Worm (Caenorhabditis elegans): ENCODE results near the gene K10H10.12.

The K10H10.12 gene

DNA sequence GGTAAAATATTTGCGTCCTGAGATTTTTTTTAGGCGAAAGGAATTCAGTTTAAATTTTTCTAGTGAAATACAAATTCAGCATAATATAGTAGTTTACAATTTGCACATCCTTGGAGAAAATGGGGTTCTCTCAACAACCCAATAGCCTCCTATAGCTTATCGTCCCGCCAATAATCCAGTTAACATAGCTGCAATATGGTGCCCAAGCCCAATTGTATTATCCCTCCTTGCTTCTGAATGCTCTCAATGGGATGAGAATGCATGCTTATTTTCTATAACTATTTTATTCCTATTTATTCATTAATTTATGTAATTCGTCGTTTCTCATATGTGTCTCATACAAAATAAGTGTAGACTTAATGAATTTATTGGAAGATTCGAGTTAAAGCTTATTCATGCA, 36.1 kb downstream of the K10H10.12 start:
- TF ChIP-seq nhr-25 (tag; optimal IDR thresholded peaks at IDR 0.05) (no peak), lin-11 (tag; optimal IDR thresholded peaks at IDR 0.05) (no peak), aly-2 (tag; optimal IDR thresholded peaks at IDR 0.05) (no peak), ztf-4 (tag; optimal IDR thresholded peaks at IDR 0.05) (no peak), ceh-82 (tag; optimal IDR thresholded peaks at IDR 0.05) (no peak), blmp-1 (tag; optimal IDR thresholded peaks at IDR 0.05; ENCODE audit: insufficient read depth) (no peak), egl-27 (tag; optimal IDR thresholded peaks at IDR 0.05) (no peak)

DNA sequence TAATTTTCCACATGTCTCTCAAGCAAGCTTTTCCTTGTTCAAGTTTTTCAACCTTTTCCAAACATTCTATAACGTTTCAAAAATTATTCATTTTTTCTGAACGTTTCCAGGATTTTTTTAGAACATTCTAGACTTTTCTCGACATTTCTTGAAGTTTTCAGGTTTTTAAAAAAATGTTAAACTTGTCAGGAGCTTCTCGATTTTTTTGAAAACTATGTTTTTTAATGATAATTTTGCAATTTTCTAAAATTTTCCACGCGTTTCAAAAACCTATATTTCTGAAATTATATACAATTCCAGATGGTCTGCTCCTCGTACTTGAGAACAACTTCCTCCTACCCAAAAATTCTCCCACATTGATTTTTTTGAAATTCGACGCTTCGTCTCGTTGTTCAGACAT, 50.8 kb downstream of the K10H10.12 start, which contains the start of gene dmsr-6:
Gene dmsr-6, plus strand, starts transcription at position 301 of the 400 bp plus-strand sequence.
- TF ChIP-seq mab-5 (tag; optimal IDR thresholded peaks at IDR 0.05) (no peak), nhr-77 (tag; optimal IDR thresholded peaks at IDR 0.05) (no peak), nhr-23 (tag; optimal IDR thresholded peaks at IDR 0.05) (no peak), F13H6.1 (tag; optimal IDR thresholded peaks at IDR 0.05) (no peak), nhr-129 (tag; optimal IDR thresholded peaks at IDR 0.05) (no peak), nhr-6 (tag; optimal IDR thresholded peaks at IDR 0.05) (no peak), nhr-11 (tag; optimal IDR thresholded peaks at IDR 0.05) (no peak), ZK546.5 (tag; optimal IDR thresholded peaks at IDR 0.05) (no peak), fos-1 (tag; optimal IDR thresholded peaks at IDR 0.05) (no peak), ama-1 (optimal IDR thresholded peaks at IDR 0.05) (no peak), sem-4 (tag; optimal IDR thresholded peaks at IDR 0.05) (no peak), C34F6.9 (tag; optimal IDR thresholded peaks at IDR 0.05) (no peak)

Measured in whole organism, L2 larva.